Fruit fly (Drosophila melanogaster): Measurements from ENCODE around the gene Acbp4.

The Acbp4 gene

DNA sequence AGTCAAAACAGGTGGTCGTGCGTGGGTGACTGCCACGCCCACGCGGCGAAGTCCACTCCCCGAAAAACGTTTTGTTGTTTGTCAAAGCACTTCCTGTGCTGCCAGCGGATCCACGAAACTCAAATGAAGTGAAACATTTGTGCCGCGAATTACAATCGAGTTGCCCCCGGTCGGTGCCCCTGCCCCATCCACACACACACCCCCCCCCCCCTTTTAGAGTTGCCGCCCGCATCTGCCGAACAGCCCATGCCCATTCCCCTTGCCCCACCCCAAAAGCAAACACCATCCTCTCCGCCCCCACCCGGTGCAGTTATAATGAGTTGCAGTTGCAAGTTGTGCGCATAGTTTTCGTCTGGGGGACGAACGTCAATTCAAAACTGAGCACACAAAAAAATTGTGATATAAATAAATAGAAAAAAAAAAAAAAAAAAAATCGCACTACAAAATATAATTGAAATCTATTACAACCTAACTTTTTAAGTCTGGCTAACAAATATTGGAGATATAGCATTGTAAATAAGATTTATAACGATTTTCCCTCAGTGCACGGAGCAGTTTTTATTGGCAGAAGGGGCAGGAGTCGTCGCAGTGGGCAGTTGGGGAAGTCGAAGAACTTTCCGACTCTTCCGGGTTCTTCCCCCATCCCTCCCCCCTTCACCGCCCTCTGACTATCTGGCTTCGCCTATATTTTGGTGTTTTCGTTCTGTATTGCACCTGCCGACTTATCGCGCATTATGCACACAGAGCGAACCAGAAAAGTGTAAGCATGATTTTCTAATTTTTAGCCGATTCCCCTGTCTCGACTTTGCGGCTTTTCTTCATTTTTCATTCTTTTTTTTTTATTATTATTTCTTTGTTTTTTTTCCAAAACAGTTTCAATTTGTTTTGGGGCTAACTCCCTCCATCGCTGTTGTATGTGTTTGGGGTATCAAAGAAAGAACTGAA lies 23.7 kb upstream of the Acbp4 start (continued):
- no peak for TF ChIP-seq cg (GFP tag; optimal IDR thresholded peaks at IDR 0.05)
- TF ChIP-seq Drgx (GFP tag; IDR thresholded peaks at IDR 0.05), result peak; percentile 84
- no peak for TF ChIP-seq CG9932 (GFP tag; IDR thresholded peaks at IDR 0.05)
- no peak for TF ChIP-seq Fer1 (GFP tag; optimal IDR thresholded peaks at IDR 0.05)
- no peak for TF ChIP-seq Hmr (GFP tag; optimal IDR thresholded peaks at IDR 0.05)
- TF ChIP-seq emc (GFP tag; optimal IDR thresholded peaks at IDR 0.05), result no peak
- peak; percentile 46; the same call in 2 of the 3 replicates for TF ChIP-seq CG11695 (GFP tag; IDR thresholded peaks at IDR 0.05)
- no peak for TF ChIP-seq crp (GFP tag; optimal IDR thresholded peaks at IDR 0.05)
- peak; percentile 40 for TF ChIP-seq NC2β (GFP tag; optimal IDR thresholded peaks at IDR 0.05)
- peak; percentile 69 for TF ChIP-seq CG12391 (tag; optimal IDR thresholded peaks at IDR 0.05)
- TF ChIP-seq ssp (GFP tag; IDR thresholded peaks at IDR 0.05), result 0 out of 2 replicates have a peak, but pooled peaks have one; percentile 46
- peak; percentile 6 to 39 for TF ChIP-seq dpn (GFP tag; optimal IDR thresholded peaks at IDR 0.05)
- no peak for TF ChIP-seq Kr (GFP tag; optimal IDR thresholded peaks at IDR 0.05)
- TF ChIP-seq CTCF (GFP tag; optimal IDR thresholded peaks at IDR 0.05), result no peak
- TF ChIP-seq CG18262 (tag; optimal IDR thresholded peaks at IDR 0.05), result peak; percentile 84
- TF ChIP-seq CG14050 (GFP tag; IDR thresholded peaks at IDR 0.05), result no peak
- TF ChIP-seq rib (GFP tag; IDR thresholded peaks at IDR 0.05), result no peak
- TF ChIP-seq pum (GFP tag; optimal IDR thresholded peaks at IDR 0.05), result no peak
- TF ChIP-seq ATbp (GFP tag; optimal IDR thresholded peaks at IDR 0.05), result peak; percentile 56
- TF ChIP-seq gt (GFP tag; IDR thresholded peaks at IDR 0.05), result no peak
- TF ChIP-seq pzg (GFP tag; optimal IDR thresholded peaks at IDR 0.05), result no peak
- no peak for TF ChIP-seq CG6765 (GFP tag; optimal IDR thresholded peaks at IDR 0.05)
- no peak for TF ChIP-seq CG6175 (GFP tag; IDR thresholded peaks at IDR 0.05)
- TF ChIP-seq sd (tag; optimal IDR thresholded peaks at IDR 0.05), result no peak
- peak; percentile 53; the same call in 1 of the 2 replicates for TF ChIP-seq Gsc (GFP tag; IDR thresholded peaks at IDR 0.05)
- TF ChIP-seq grau (tag; optimal IDR thresholded peaks at IDR 0.05), result peak; percentile 51
- peak; percentile 51 for TF ChIP-seq CG5245 (GFP tag; optimal IDR thresholded peaks at IDR 0.05)
- no peak for TF ChIP-seq abd-A (tag; optimal IDR thresholded peaks at IDR 0.05)
- TF ChIP-seq CG16813 (GFP tag; IDR thresholded peaks at IDR 0.05; ENCODE audit: partially characterized antibody), result no peak
- no peak; the same call in 2 of the 3 replicates for TF ChIP-seq Mrtf (GFP tag; IDR thresholded peaks at IDR 0.05)
- TF ChIP-seq Nf-YA (GFP tag; IDR thresholded peaks at IDR 0.05), result 0 out of 2 replicates have a peak, but pooled peaks have one; percentile 37
- TF ChIP-seq CG9215 (GFP tag; IDR thresholded peaks at IDR 0.05), result no peak
- TF ChIP-seq CG10267 (tag; optimal IDR thresholded peaks at IDR 0.05), result peak; percentile 51
- TF ChIP-seq repo (GFP tag; optimal IDR thresholded peaks at IDR 0.05), result no peak
- no peak for TF ChIP-seq Hmx (GFP tag; optimal IDR thresholded peaks at IDR 0.05)
- no peak for TF ChIP-seq cad (GFP tag; optimal IDR thresholded peaks at IDR 0.05)
- TF ChIP-seq lov (optimal IDR thresholded peaks at IDR 0.05), result no peak
- TF ChIP-seq lov (GFP tag; IDR thresholded peaks at IDR 0.05), result peak; percentile 80
- no peak for TF ChIP-seq CG1792 (GFP tag; optimal IDR thresholded peaks at IDR 0.05)
- TF ChIP-seq chinmo (GFP tag; IDR thresholded peaks at IDR 0.05; ENCODE audit: partially characterized antibody), result no peak
- no peak for TF ChIP-seq D (optimal IDR thresholded peaks at IDR 0.05)
- peak; percentile 67 for TF ChIP-seq D (GFP tag; optimal IDR thresholded peaks at IDR 0.05)
- no peak for TF ChIP-seq CG18599 (GFP tag; optimal IDR thresholded peaks at IDR 0.05)
- peak; percentile 43 for TF ChIP-seq CG30403 (GFP tag; optimal IDR thresholded peaks at IDR 0.05)
- TF ChIP-seq CG12236 (GFP tag; optimal IDR thresholded peaks at IDR 0.05), result no peak
- peak; percentile 39 for TF ChIP-seq ind (GFP tag; optimal IDR thresholded peaks at IDR 0.05)
- no peak; the same call in 1 of the 2 replicates for TF ChIP-seq E2f2 (GFP tag; IDR thresholded peaks at IDR 0.05)
- no peak for TF ChIP-seq NFAT (GFP tag; IDR thresholded peaks at IDR 0.05)
- TF ChIP-seq CG17829 (tag; optimal IDR thresholded peaks at IDR 0.05), result peak; percentile 67
- no peak for TF ChIP-seq shn (GFP tag; optimal IDR thresholded peaks at IDR 0.05)

All from whole organism, embryonic.